Fruit fly (Drosophila melanogaster) whole organism, embryonic: ENCODE measurements around the gene CG33111.

Experiments used
- Bdp1 ChIP-seq: fragments of 200-800 bp; sonication (Bioruptor generic); optimal IDR thresholded peaks from 3 replicates; lab custom pipeline; 2016; ENCODE audit warnings: missing biosample characterization, missing genetic modification characterization
- Bgb ChIP-seq: fragments of 200-800 bp; sonication (Bioruptor generic); IDR thresholded peaks from 2 replicates; pipeline ENCODE4 v1.3.6; 2022; ENCODE audit warnings: missing biosample characterization, missing genetic modification characterization; ENCODE audit not compliant: partially characterized antibody
- CG10366 ChIP-seq: fragments of 200-800 bp; sonication (Bioruptor generic); IDR thresholded peaks from 2 replicates; pipeline ENCODE4 v1.3.6; 2022; ENCODE audit warnings: missing biosample characterization, missing genetic modification characterization
- CG11398 ChIP-seq: fragments of 200-800 bp; sonication (Bioruptor generic); optimal IDR thresholded peaks from 2 replicates; lab custom pipeline; 2016; ENCODE audit warnings: missing biosample characterization, missing genetic modification characterization
- CG12236 ChIP-seq: fragments of 200-800 bp; sonication (Bioruptor generic); optimal IDR thresholded peaks from 2 replicates; lab custom pipeline; 2016; ENCODE audit warnings: missing biosample characterization, missing genetic modification characterization
- CG12659 ChIP-seq: fragments of 200-800 bp; sonication (Bioruptor generic); optimal IDR thresholded peaks from 3 replicates; lab custom pipeline; 2017; ENCODE audit warnings: mild to moderate bottlenecking, missing biosample characterization, missing genetic modification reagents, missing genetic modification characterization
- CG13894 ChIP-seq: fragments of 200-800 bp; sonication (Bioruptor generic); optimal IDR thresholded peaks from 3 replicates; lab custom pipeline; 2018; ENCODE audit warnings: missing biosample characterization, mild to moderate bottlenecking, missing genetic modification characterization, moderate library complexity
- CG14014 ChIP-seq: fragments of 200-800 bp; sonication (Bioruptor generic); IDR thresholded peaks from 2 replicates; pipeline ENCODE4 v1.3.6; 2022; ENCODE audit warnings: missing biosample characterization, missing genetic modification characterization
- CG15269 ChIP-seq: fragments of 200-800 bp; sonication (Bioruptor generic); optimal IDR thresholded peaks from 2 replicates; lab custom pipeline; 2018; ENCODE audit warnings: missing biosample characterization, mild to moderate bottlenecking, missing genetic modification characterization, moderate library complexity
- CG2712 ChIP-seq: fragments of 200-800 bp; optimal IDR thresholded peaks from 3 replicates; lab custom pipeline; 2019; ENCODE audit warnings: missing biosample characterization, mild to moderate bottlenecking, missing genetic modification characterization, moderate library complexity
- CG33557 ChIP-seq: fragments of 200-800 bp; sonication (Bioruptor generic); optimal IDR thresholded peaks from 2 replicates; lab custom pipeline; 2019; ENCODE audit warnings: missing biosample characterization, mild to moderate bottlenecking, missing genetic modification characterization, moderate library complexity
- CG3838 ChIP-seq: fragments of 200-800 bp; sonication (Bioruptor generic); optimal IDR thresholded peaks from 3 replicates; lab custom pipeline; 2016; ENCODE audit warnings: missing biosample characterization, missing genetic modification characterization
- CG4360 ChIP-seq: fragments of 200-800 bp; sonication (Bioruptor generic); IDR thresholded peaks from 2 replicates; pipeline ENCODE4 v1.3.6; 2022; ENCODE audit warnings: missing biosample characterization, missing genetic modification characterization
- CG4730 ChIP-seq: fragments of 200-800 bp; sonication (Bioruptor generic); IDR thresholded peaks from 2 replicates; pipeline ENCODE4 v1.3.6; 2022; ENCODE audit warnings: missing biosample characterization, missing genetic modification characterization
- CG6254 ChIP-seq: fragments of 200-800 bp; sonication (Bioruptor generic); optimal IDR thresholded peaks from 3 replicates; lab custom pipeline; 2017; ENCODE audit warnings: mild to moderate bottlenecking, missing biosample characterization, missing genetic modification reagents, missing genetic modification characterization
- CG6689 ChIP-seq: fragments of 200-800 bp; sonication (Bioruptor generic); IDR thresholded peaks from 2 replicates; pipeline ENCODE4 v1.3.6; 2022; ENCODE audit warnings: missing biosample characterization, missing genetic modification characterization
- CG8281 ChIP-seq: fragments of 200-800 bp; sonication (Bioruptor generic); optimal IDR thresholded peaks from 2 replicates; lab custom pipeline; 2018; ENCODE audit warnings: missing biosample characterization, mild to moderate bottlenecking, missing genetic modification characterization, moderate library complexity
- CG8765 ChIP-seq: fragments of 200-800 bp; sonication (Bioruptor generic); IDR thresholded peaks from 2 replicates; pipeline ENCODE4 v1.3.6; 2022; ENCODE audit warnings: missing biosample characterization, missing genetic modification characterization
- Dbx ChIP-seq: fragments of 200-800 bp; sonication (Bioruptor generic); IDR thresholded peaks from 3 replicates; pipeline ENCODE4 v1.3.6; 2022; ENCODE audit warnings: missing biosample characterization, missing genetic modification characterization
- Dll ChIP-seq: fragments of 200-800 bp; sonication (Bioruptor generic); IDR thresholded peaks from 4 replicates; pipeline ENCODE4 v1.3.6; 2022; ENCODE audit warnings: missing biosample characterization, missing genetic modification characterization; ENCODE audit not compliant: partially characterized antibody
- Dref ChIP-seq: fragments of 200-800 bp; sonication (Bioruptor generic); IDR thresholded peaks from 2 replicates; pipeline ENCODE4 v1.3.6; 2022; ENCODE audit warnings: missing biosample characterization, missing genetic modification characterization
- Gsc ChIP-seq: fragments of 200-800 bp; sonication (Bioruptor generic); IDR thresholded peaks from 2 replicates; pipeline ENCODE4 v1.3.6; 2022; ENCODE audit warnings: missing biosample characterization, missing genetic modification characterization
- H15 ChIP-seq: fragments of 200-800 bp; sonication (Bioruptor generic); IDR thresholded peaks from 3 replicates; pipeline ENCODE4 v1.3.6; 2022; ENCODE audit warnings: missing biosample characterization, missing genetic modification characterization
- HmgZ ChIP-seq: fragments of 200-800 bp; sonication (Bioruptor generic); optimal IDR thresholded peaks from 2 replicates; lab custom pipeline; 2018; ENCODE audit warnings: missing biosample characterization, mild to moderate bottlenecking, missing genetic modification characterization
- Mrtf ChIP-seq: fragments of 200-800 bp; sonication (Bioruptor generic); IDR thresholded peaks from 3 replicates; pipeline ENCODE4 v1.3.6; 2022; ENCODE audit warnings: missing biosample characterization, missing genetic modification characterization
- PHDP ChIP-seq: fragments of 200-800 bp; sonication (Bioruptor generic); optimal IDR thresholded peaks from 3 replicates; lab custom pipeline; 2018; ENCODE audit warnings: missing biosample characterization, mild to moderate bottlenecking, missing genetic modification characterization, moderate library complexity
- Sox100B ChIP-seq: fragments of 200-800 bp; sonication (Bioruptor generic); optimal IDR thresholded peaks from 3 replicates; lab custom pipeline; 2018; ENCODE audit warnings: missing biosample characterization, mild to moderate bottlenecking, missing genetic modification characterization
- Vsx1 ChIP-seq: fragments of 200-800 bp; sonication (Bioruptor generic); optimal IDR thresholded peaks from 2 replicates; lab custom pipeline; 2017; ENCODE audit warnings: missing biosample characterization, mild to moderate bottlenecking, missing genetic modification characterization, missing genetic modification reagents
- Xrp1 ChIP-seq: fragments of 200-800 bp; sonication (Bioruptor generic); IDR thresholded peaks from 2 replicates; pipeline ENCODE4 v1.3.6; 2022; ENCODE audit warnings: missing biosample characterization, missing genetic modification characterization
- ase ChIP-seq: fragments of 200-800 bp; sonication (Bioruptor generic); IDR thresholded peaks from 3 replicates; pipeline ENCODE4 v1.3.6; 2022; ENCODE audit warnings: missing biosample characterization, missing genetic modification characterization
- ato ChIP-seq: fragments of 200-800 bp; sonication (Bioruptor generic); IDR thresholded peaks from 2 replicates; pipeline ENCODE4 v1.3.6; 2022; ENCODE audit warnings: missing biosample characterization, missing genetic modification characterization; ENCODE audit not compliant: partially characterized antibody
- bsh ChIP-seq, 2 experiments: fragments of 200-800 bp; sonication (Bioruptor generic); optimal IDR thresholded peaks; 2 replicates each; lab custom pipeline; 2017 to 2018; ENCODE audit warnings: mild to moderate bottlenecking in 2 of 2, missing biosample characterization in 2 of 2, missing genetic modification characterization in 2 of 2, moderate library complexity in 1 of 2
- cato ChIP-seq: fragments of 200-800 bp; sonication (Bioruptor generic); optimal IDR thresholded peaks from 2 replicates; lab custom pipeline; 2016; ENCODE audit warnings: missing biosample characterization, missing genetic modification characterization, borderline replicate concordance
- chm ChIP-seq: fragments of 200-800 bp; sonication (Bioruptor generic); IDR thresholded peaks from 2 replicates; pipeline ENCODE4 v1.3.6; 2022; ENCODE audit warnings: missing biosample characterization, missing genetic modification characterization
- crc ChIP-seq: fragments of 200-800 bp; sonication (Bioruptor generic); optimal IDR thresholded peaks from 2 replicates; lab custom pipeline; 2016; ENCODE audit warnings: missing biosample characterization, missing genetic modification characterization
- crol ChIP-seq: fragments of 200-800 bp; sonication (Bioruptor generic); IDR thresholded peaks from 2 replicates; pipeline ENCODE4 v1.3.6; 2022; ENCODE audit warnings: missing biosample characterization, missing genetic modification characterization
- crp ChIP-seq, 2 experiments: fragments of 200-800 bp; sonication (Bioruptor generic); optimal IDR thresholded peaks; 2 replicates in 1 of 2; 3 replicates in 1 of 2; lab custom pipeline; 2017; ENCODE audit warnings: missing biosample characterization in 2 of 2, missing genetic modification characterization in 2 of 2, mild to moderate bottlenecking in 1 of 2, moderate library complexity in 1 of 2
- dan ChIP-seq: fragments of 200-800 bp; sonication (Bioruptor generic); IDR thresholded peaks from 2 replicates; pipeline ENCODE4 v1.3.6; 2022; ENCODE audit warnings: missing biosample characterization, missing genetic modification characterization
- ewg ChIP-seq: fragments of 200-800 bp; sonication (Bioruptor generic); optimal IDR thresholded peaks from 3 replicates; lab custom pipeline; 2017; ENCODE audit warnings: mild to moderate bottlenecking, missing biosample characterization, missing genetic modification reagents, missing genetic modification characterization
- fd64A ChIP-seq: fragments of 200-800 bp; sonication (Bioruptor generic); optimal IDR thresholded peaks from 3 replicates; lab custom pipeline; 2018; ENCODE audit warnings: missing biosample characterization, mild to moderate bottlenecking, missing genetic modification characterization
- insv ChIP-seq, 2 experiments: fragments of 200-800 bp; sonication (Bioruptor generic); optimal IDR thresholded peaks; 3 replicates each; lab custom pipeline; 2016 to 2018; ENCODE audit warnings: missing biosample characterization in 2 of 2, missing genetic modification characterization in 2 of 2
- luna ChIP-seq: fragments of 200-800 bp; sonication (Bioruptor generic); optimal IDR thresholded peaks from 2 replicates; lab custom pipeline; 2016; ENCODE audit warnings: missing biosample characterization, missing genetic modification characterization
- mirr ChIP-seq: fragments of 200-800 bp; sonication (Bioruptor generic); optimal IDR thresholded peaks from 3 replicates; lab custom pipeline; 2018; ENCODE audit warnings: missing biosample characterization, mild to moderate bottlenecking, missing genetic modification characterization
- pho ChIP-seq: fragments of 200-800 bp; sonication (Bioruptor generic); optimal IDR thresholded peaks from 2 replicates; lab custom pipeline; 2016; ENCODE audit warnings: missing biosample characterization, missing genetic modification characterization
- pros ChIP-seq: fragments of 200-800 bp; sonication (Bioruptor generic); optimal IDR thresholded peaks from 3 replicates; lab custom pipeline; 2019; ENCODE audit warnings: missing biosample characterization, mild to moderate bottlenecking, missing genetic modification characterization, moderate library complexity
- salm ChIP-seq: fragments of 200-800 bp; sonication (Bioruptor generic); optimal IDR thresholded peaks from 2 replicates; lab custom pipeline; 2018; ENCODE audit warnings: missing biosample characterization, mild to moderate bottlenecking, missing genetic modification characterization
- seq ChIP-seq: fragments of 200-800 bp; sonication (Bioruptor generic); IDR thresholded peaks from 2 replicates; pipeline ENCODE4 v1.3.6; 2022; ENCODE audit warnings: missing biosample characterization, missing genetic modification characterization
- sima ChIP-seq: fragments of 200-800 bp; sonication (Bioruptor generic); optimal IDR thresholded peaks from 2 replicates; lab custom pipeline; 2016; ENCODE audit warnings: missing biosample characterization, missing genetic modification characterization
- stc ChIP-seq: fragments of 200-800 bp; sonication (Bioruptor generic); IDR thresholded peaks from 2 replicates; pipeline ENCODE4 v1.3.6; 2022; ENCODE audit warnings: missing biosample characterization, missing genetic modification characterization
- tx ChIP-seq: fragments of 200-800 bp; sonication (Bioruptor generic); optimal IDR thresholded peaks from 2 replicates; lab custom pipeline; 2016; ENCODE audit warnings: missing biosample characterization, missing genetic modification characterization
- zen ChIP-seq: fragments of 200-800 bp; sonication (Bioruptor generic); optimal IDR thresholded peaks from 3 replicates; lab custom pipeline; 2018; ENCODE audit warnings: missing biosample characterization, mild to moderate bottlenecking, missing genetic modification characterization, moderate library complexity

CG33111 gene

DNA sequence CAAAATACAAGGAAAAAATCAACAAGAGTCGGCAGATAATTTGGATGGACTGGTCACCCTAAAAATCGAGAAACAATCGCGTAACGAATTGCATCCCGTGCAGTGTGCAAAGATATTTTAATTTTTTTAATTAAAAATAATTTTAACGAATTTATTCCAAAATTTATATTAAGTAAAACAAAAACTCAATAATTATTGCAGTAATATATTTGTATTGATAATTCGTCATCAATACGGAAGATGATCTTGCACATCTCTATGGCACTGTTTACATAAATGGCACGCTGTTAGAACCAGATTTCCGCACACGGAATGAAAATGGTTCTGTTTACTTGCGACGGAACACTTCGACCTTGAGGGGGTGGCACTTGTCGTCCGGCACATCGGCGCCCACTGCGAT is 46.2 kb downstream of the CG33111 start, which contains the start of gene tst (continued):
- TF ChIP-seq Dbx (GFP tag; lab: Robert Waterston, UW) (peak; percentile 96), CG2712 (peak; percentile 97), stc (peak; percentile 95), Mrtf (GFP tag; lab: Robert Waterston, UW) (peak; percentile 95), crc (no peak), CG10366 (peak; percentile 96), Dll (GFP tag; lab: Robert Waterston, UW) (peak; percentile 71; the same call in 3 of the 4 replicates), CG12659 (GFP tag; lab: Kevin White, UChicago) (peak; percentile 93), salm (tag; lab: Kevin White, UChicago) (peak; percentile 80), CG4360 (GFP tag; lab: Robert Waterston, UW) (peak; percentile 73), Gsc (peak; percentile 92), Bgb (0 out of 2 replicates have a peak, but pooled peaks have one; percentile 9), mirr (GFP tag; lab: Kevin White, UChicago) (peak; percentile 21), ewg (GFP tag; lab: Kevin White, UChicago) (peak; percentile 77), Dref (GFP tag; lab: Robert Waterston, UW) (peak; percentile 46), Sox100B (GFP tag; lab: Kevin White, UChicago) (peak; percentile 88), seq (peak; percentile 88), pho (peak; percentile 19), PHDP (tag; lab: Kevin White, UChicago) (peak; percentile 92), luna (GFP tag; lab: Kevin White, UChicago) (no peak), ase (peak; percentile 96), pros (GFP tag; lab: Kevin White, UChicago) (no peak), H15 (GFP tag; lab: Robert Waterston, UW) (peak; percentile 97), CG8765 (GFP tag; lab: Robert Waterston, UW) (peak; percentile 93), CG14014 (GFP tag; lab: Robert Waterston, UW) (peak; percentile 96), cato (GFP tag; lab: Kevin White, UChicago) (peak; percentile 81), CG3838 (GFP tag; lab: Kevin White, UChicago) (no peak), CG15269 (peak; percentile 91), CG6689 (GFP tag; lab: Robert Waterston, UW) (peak; percentile 97), crp (GFP tag; optimal IDR thresholded peaks at IDR 0.05; lab: Kevin White, UChicago) (peak in 1 of 2 experiments; percentile 33), CG4730 (GFP tag; lab: Robert Waterston, UW) (peak; percentile 96), insv (GFP tag; optimal IDR thresholded peaks at IDR 0.05; lab: Kevin White, UChicago) (peak in 1 of 2 experiments; percentile 36), ato (GFP tag; lab: Robert Waterston, UW) (no peak), fd64A (no peak), crol (GFP tag; lab: Robert Waterston, UW) (peak; percentile 53), Xrp1 (GFP tag; lab: Robert Waterston, UW) (peak; percentile 98), Bdp1 (GFP tag; lab: Kevin White, UChicago) (peak; percentile 36), CG8281 (tag; lab: Kevin White, UChicago) (peak; percentile 68), chm (GFP tag; lab: Robert Waterston, UW) (peak; percentile 74), CG6254 (GFP tag; lab: Kevin White, UChicago) (peak; percentile 75), Vsx1 (peak; percentile 83), CG11398 (GFP tag; lab: Kevin White, UChicago) (no peak), CG33557 (peak; percentile 73), sima (GFP tag; lab: Kevin White, UChicago) (no peak), zen (tag; lab: Kevin White, UChicago) (peak; percentile 90), HmgZ (tag; lab: Kevin White, UChicago) (peak; percentile 88), dan (GFP tag; lab: Robert Waterston, UW) (peak; percentile 86), CG13894 (tag; lab: Kevin White, UChicago) (no peak), tx (peak; percentile 16), bsh (GFP tag; optimal IDR thresholded peaks at IDR 0.05; lab: Kevin White, UChicago) (peak; percentile 44 to 93), CG12236 (no peak)
